Fruit fly (Drosophila melanogaster) whole organism, pupa: ENCODE results near the gene PIG-U.

Source experiments
- CG10348 ChIP-seq: fragments of 200-800 bp; sonication (Bioruptor generic); IDR thresholded peaks from 2 replicates; pipeline ENCODE4 v1.3.6; 2022; ENCODE audit warnings: missing biosample characterization, missing genetic modification characterization
- CG14655 ChIP-seq: fragments of 200-800 bp; sonication (Bioruptor generic); optimal IDR thresholded peaks from 3 replicates; lab custom pipeline; 2017; ENCODE audit warnings: mild to moderate bottlenecking, missing biosample characterization, missing genetic modification reagents, missing genetic modification characterization
- CG8301 ChIP-seq: fragments of 200-800 bp; sonication (Bioruptor generic); optimal IDR thresholded peaks from 2 replicates; lab custom pipeline; 2018; ENCODE audit warnings: missing biosample characterization, mild to moderate bottlenecking, missing genetic modification characterization

DNA sequence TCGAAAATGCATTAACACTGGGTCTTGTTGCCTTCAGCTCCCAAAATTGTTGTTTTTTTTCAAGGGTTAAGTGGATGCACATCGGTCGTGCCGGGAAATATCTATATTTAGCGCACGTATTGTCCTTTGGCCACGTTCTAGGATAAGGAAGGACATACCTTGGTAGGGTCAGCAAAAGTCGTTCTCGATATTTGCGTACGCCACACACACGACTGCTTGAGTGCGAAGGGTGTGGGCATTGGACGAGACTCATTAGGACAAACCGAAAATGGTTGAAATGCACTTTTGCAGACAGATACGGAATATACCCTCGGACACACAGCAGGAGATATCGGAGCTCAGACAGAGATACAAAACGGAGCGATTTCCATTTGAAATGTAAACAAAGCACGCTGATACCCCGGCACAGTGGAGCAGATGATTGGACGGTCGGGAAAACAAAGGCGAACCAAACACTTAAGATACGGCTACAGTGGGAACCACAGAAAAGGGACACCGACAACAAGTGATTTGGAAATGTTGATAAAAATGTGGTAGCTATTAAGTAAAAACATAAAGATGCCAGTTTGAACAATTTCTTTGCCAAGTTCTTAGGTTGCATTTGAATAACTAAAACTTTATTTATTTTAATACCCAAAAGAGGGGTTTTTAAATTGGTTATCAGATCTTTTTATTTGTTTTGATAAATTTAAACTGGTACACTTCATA is 30.7 kb downstream of the PIG-U start:
- TF ChIP-seq CG10348 (GFP tag; lab: Robert Waterston, UW): no peak
- TF ChIP-seq CG14655 (GFP tag; lab: Kevin White, UChicago): peak; percentile 18
- TF ChIP-seq CG8301 (tag; lab: Kevin White, UChicago): no peak
